Worm (Caenorhabditis elegans) whole organism, late embryonic: ENCODE results near the gene col-41.

Source experiments
- C38D4.7 ChIP-seq: fragments of 200-800 bp; sonication (Bioruptor generic); optimal IDR thresholded peaks from 2 replicates; lab custom pipeline; 2018; ENCODE audit warnings: mild to moderate bottlenecking, missing genetic modification characterization, moderate library complexity, missing compliant biosample characterization
- K09A11.1 ChIP-seq: sonication (generic microtip); optimal IDR thresholded peaks from 2 replicates; lab custom pipeline; 2017; ENCODE audit warnings: antibody characterized with exemption, mild to moderate bottlenecking, missing genetic modification characterization, missing compliant biosample characterization; ENCODE audit not compliant: insufficient read depth
- Y22D7AL.16 ChIP-seq: sonication (generic microtip); optimal IDR thresholded peaks from 2 replicates; lab custom pipeline; 2016; ENCODE audit warnings: missing genetic modification characterization, missing compliant biosample characterization
- ama-1 ChIP-seq: fragments of 150-350 bp; optimal IDR thresholded peaks from 2 replicates; lab custom pipeline; 2014
- ceh-18 ChIP-seq: sonication (generic microtip); optimal IDR thresholded peaks from 2 replicates; lab custom pipeline; 2016; ENCODE audit warnings: missing genetic modification characterization, missing compliant biosample characterization
- ceh-19 ChIP-seq: fragments of 200-800 bp; sonication (Bioruptor generic); optimal IDR thresholded peaks from 2 replicates; lab custom pipeline; 2018; ENCODE audit warnings: mild to moderate bottlenecking, missing genetic modification characterization, missing compliant biosample characterization
- ceh-2 ChIP-seq: sonication (generic microtip); optimal IDR thresholded peaks from 2 replicates; lab custom pipeline; 2016; ENCODE audit warnings: missing genotype, missing genetic modification characterization, missing compliant biosample characterization
- ceh-31 ChIP-seq: sonication (generic microtip); optimal IDR thresholded peaks from 2 replicates; lab custom pipeline; 2016; ENCODE audit warnings: missing genetic modification characterization, missing compliant biosample characterization
- ceh-45 ChIP-seq: fragments of 200-800 bp; sonication (Bioruptor generic); IDR thresholded peaks from 2 replicates; pipeline ENCODE4 v1.3.6; 2022; ENCODE audit warnings: missing genetic modification reagents, missing genetic modification characterization, missing compliant biosample characterization
- ceh-6 ChIP-seq: fragments of 200-800 bp; sonication (Bioruptor generic); optimal IDR thresholded peaks from 2 replicates; lab custom pipeline; 2018; ENCODE audit warnings: mild to moderate bottlenecking, missing genetic modification characterization, missing compliant biosample characterization
- dve-1 ChIP-seq: sonication (generic microtip); optimal IDR thresholded peaks from 2 replicates; lab custom pipeline; 2017; ENCODE audit warnings: antibody characterized with exemption, mild to moderate bottlenecking, missing genetic modification characterization, missing compliant biosample characterization
- elt-2 ChIP-seq: sonication (generic microtip); optimal IDR thresholded peaks from 2 replicates; lab custom pipeline; 2016; ENCODE audit warnings: missing genetic modification reagents, missing genetic modification characterization, missing compliant biosample characterization
- fkh-6 ChIP-seq: sonication (generic microtip); optimal IDR thresholded peaks from 2 replicates; lab custom pipeline; 2016; ENCODE audit warnings: missing genetic modification characterization, missing compliant biosample characterization
- gmeb-2 ChIP-seq: sonication (generic microtip); optimal IDR thresholded peaks from 2 replicates; lab custom pipeline; 2016; ENCODE audit warnings: missing genetic modification characterization, inconsistent platforms, missing compliant biosample characterization
- hlh-15 ChIP-seq: sonication (generic microtip); optimal IDR thresholded peaks from 2 replicates; lab custom pipeline; 2016; ENCODE audit warnings: missing genetic modification characterization, missing compliant biosample characterization
- lin-11 ChIP-seq: fragments of 200-800 bp; sonication (Bioruptor generic); optimal IDR thresholded peaks from 2 replicates; lab custom pipeline; 2018; ENCODE audit warnings: mild to moderate bottlenecking, missing genetic modification characterization, missing compliant biosample characterization
- nfya-1 ChIP-seq: sonication (generic microtip); optimal IDR thresholded peaks from 2 replicates; lab custom pipeline; 2017; ENCODE audit warnings: missing genetic modification characterization, mild to moderate bottlenecking, missing compliant biosample characterization, antibody characterized with exemption, moderate library complexity
- nhr-232 ChIP-seq: sonication (generic microtip); optimal IDR thresholded peaks from 2 replicates; lab custom pipeline; 2016; ENCODE audit warnings: missing genetic modification characterization, missing compliant biosample characterization
- odd-2 ChIP-seq: sonication (generic microtip); optimal IDR thresholded peaks from 2 replicates; lab custom pipeline; 2017; ENCODE audit warnings: antibody characterized with exemption, mild to moderate bottlenecking, missing genetic modification characterization, missing compliant biosample characterization
- pha-2 ChIP-seq: sonication (generic microtip); optimal IDR thresholded peaks from 2 replicates; lab custom pipeline; 2017; ENCODE audit warnings: mild to moderate bottlenecking, missing genetic modification characterization, missing compliant biosample characterization
- pha-4 ChIP-seq: fragments of 150-350 bp; optimal IDR thresholded peaks from 2 replicates; lab custom pipeline; 2018; ENCODE audit warnings: missing biosample characterization, missing genetic modification reagents, missing genetic modification characterization
- pqm-1 ChIP-seq: sonication (generic microtip); optimal IDR thresholded peaks from 2 replicates; lab custom pipeline; 2016; ENCODE audit warnings: missing genetic modification characterization, missing compliant biosample characterization
- sdc-2 ChIP-seq: sonication (generic microtip); optimal IDR thresholded peaks from 2 replicates; lab custom pipeline; 2016; ENCODE audit warnings: missing genotype, missing genetic modification characterization, missing compliant biosample characterization
- syd-9 ChIP-seq: sonication (generic microtip); optimal IDR thresholded peaks from 2 replicates; lab custom pipeline; 2016; ENCODE audit warnings: mild to moderate bottlenecking, missing genetic modification characterization, moderate library complexity, missing compliant biosample characterization
- tbx-7 ChIP-seq: sonication (generic microtip); optimal IDR thresholded peaks from 2 replicates; lab custom pipeline; 2016; ENCODE audit warnings: missing genotype, missing genetic modification characterization, missing compliant biosample characterization
- unc-3 ChIP-seq, 2 experiments: fragments of 200-800 bp in 1 of 2; sonication (Bioruptor generic) in 1 of 2; sonication (generic microtip) in 1 of 2; conservative IDR thresholded peaks in 1 of 2; optimal IDR thresholded peaks in 1 of 2; 2 replicates each; pipeline versions ENCODE4 v1.3.6 to Lab custom; 2016 to 2022; ENCODE audit warnings: missing compliant biosample characterization in 2 of 2, missing genetic modification characterization in 2 of 2, missing genetic modification reagents in 1 of 2
- unc-42 ChIP-seq: sonication (generic microtip); optimal IDR thresholded peaks from 2 replicates; lab custom pipeline; 2016; ENCODE audit warnings: missing genotype, missing genetic modification characterization, missing compliant biosample characterization
- unc-55 ChIP-seq: sonication (generic microtip); optimal IDR thresholded peaks from 2 replicates; lab custom pipeline; 2017; ENCODE audit warnings: missing biosample characterization, missing genetic modification reagents, missing genetic modification characterization
- unc-86 ChIP-seq: sonication (generic microtip); optimal IDR thresholded peaks from 2 replicates; lab custom pipeline; 2016; ENCODE audit warnings: missing genetic modification characterization, missing compliant biosample characterization
- ztf-16 ChIP-seq: sonication (generic microtip); optimal IDR thresholded peaks from 2 replicates; lab custom pipeline; 2017; ENCODE audit warnings: missing genetic modification characterization, missing compliant biosample characterization

col-41 gene

DNA sequence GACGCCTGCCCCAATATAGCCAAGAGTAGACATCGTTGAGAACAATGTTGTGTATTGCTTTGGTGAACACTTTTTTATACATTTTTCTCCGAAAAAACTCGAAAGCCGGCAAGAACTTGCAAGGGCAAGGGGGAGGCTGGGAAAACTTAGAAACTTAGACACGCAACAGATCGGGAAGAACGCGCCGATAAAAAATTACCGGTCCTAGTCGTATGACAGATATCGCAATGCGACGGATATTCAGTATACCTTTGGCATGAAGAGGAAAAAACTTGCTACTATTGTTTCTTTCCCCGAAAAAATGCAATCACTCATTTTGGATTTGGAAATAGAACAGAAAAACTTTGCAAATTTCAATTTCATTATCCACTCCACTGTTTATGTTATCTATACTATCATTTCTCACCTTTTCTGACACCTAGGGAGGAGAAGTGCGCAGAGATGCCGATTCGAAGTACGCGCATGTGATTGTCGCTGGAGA is at the start of gene col-41:
col-41 (minus strand) TSS at position 51 of the 481 bp plus-strand sequence.
- TF ChIP-seq odd-2 (no peak), gmeb-2 (tag; lab: Kevin White, UChicago) (no peak), Y22D7AL.16 (no peak), ceh-2 (no peak), dve-1 (tag; lab: Kevin White, UChicago) (no peak), syd-9 (tag; lab: Kevin White, UChicago) (no peak), unc-3 (GFP tag; conservative IDR thresholded peaks at IDR 0.05; lab: Robert Waterston, UW) (no peak), unc-3 (tag; optimal IDR thresholded peaks at IDR 0.05; lab: Kevin White, UChicago) (no peak), nfya-1 (tag; lab: Kevin White, UChicago) (no peak), fkh-6 (tag; lab: Kevin White, UChicago) (no peak), ceh-31 (no peak), ceh-6 (GFP tag; lab: Kevin White, UChicago) (no peak)

DNA sequence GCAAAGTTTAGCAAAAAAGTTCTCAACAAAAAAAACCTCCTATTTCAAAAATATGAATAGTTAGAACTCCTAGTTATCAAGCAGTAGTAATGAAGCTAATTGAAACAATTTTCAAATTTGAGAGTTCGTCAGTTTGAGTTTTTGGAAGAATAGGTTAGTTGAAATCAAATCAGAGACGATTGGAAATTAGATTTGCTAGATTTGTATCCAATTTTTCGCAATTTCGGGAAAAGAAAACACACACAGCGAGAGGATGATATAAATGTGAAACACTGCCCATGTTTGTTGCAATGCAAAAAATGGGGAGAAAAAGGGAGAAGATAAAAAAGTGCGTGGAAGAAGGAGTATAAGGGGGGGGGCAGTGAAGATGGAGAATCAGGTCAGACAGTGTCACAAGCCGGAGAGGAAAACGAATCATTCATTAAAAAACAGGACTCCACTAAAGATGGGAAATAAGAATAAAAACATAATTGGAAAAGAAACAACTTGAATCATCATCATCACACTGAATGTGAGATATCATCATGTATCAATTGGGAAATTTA is 49.0 kb upstream of the col-41 start:
- peak; percentile 84 for TF ChIP-seq unc-42 (tag; lab: Kevin White, UChicago)
- no peak for TF ChIP-seq dve-1 (tag; lab: Kevin White, UChicago)

DNA sequence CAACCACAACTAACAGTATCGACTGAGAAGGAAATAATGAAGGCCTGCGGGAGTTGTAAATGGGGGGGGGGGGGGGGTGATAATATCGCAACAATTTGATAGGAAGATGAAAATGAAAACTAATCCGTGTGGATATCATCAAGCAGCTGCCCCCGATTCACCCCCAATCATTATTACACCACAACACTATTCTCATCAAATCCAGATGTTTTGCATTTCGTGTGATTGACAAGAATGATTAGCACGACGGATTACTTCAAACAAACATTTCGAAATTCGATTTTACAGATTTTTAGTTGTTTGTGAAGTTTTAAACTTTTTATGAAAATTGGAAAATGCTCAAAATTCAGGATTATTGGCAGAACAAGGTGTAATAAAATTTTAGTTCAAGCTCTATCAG is 47.8 kb upstream of the col-41 start:
- TF ChIP-seq unc-55 (GFP tag; lab: Kevin White, UChicago), result peak; percentile 87
- TF ChIP-seq unc-3 (GFP tag; conservative IDR thresholded peaks at IDR 0.05; lab: Robert Waterston, UW), result no peak
- no peak for TF ChIP-seq unc-3 (tag; optimal IDR thresholded peaks at IDR 0.05; lab: Kevin White, UChicago)

DNA sequence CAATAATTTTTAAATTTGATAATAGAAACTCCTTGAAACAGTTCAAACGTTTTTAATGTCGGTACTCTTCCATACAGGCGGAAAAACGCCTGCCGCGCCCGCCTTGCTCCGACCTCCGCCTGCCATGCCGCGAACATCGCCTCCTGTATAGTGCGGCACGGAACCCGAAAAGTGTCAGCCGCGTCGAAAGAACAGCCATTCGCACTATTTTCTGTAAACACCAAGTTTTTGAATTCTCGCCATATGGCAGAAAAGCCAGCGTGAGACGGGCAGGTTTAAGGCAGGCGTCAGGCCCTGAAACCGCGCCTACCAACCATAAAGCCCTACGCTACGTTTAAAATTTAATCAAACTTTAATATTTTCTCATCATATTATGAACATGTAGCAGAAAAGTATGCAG is 46.5 kb upstream of the col-41 start:
- TF ChIP-seq unc-86 (tag; lab: Kevin White, UChicago), result no peak
- TF ChIP-seq, all 69 proteins: peak for 0

DNA sequence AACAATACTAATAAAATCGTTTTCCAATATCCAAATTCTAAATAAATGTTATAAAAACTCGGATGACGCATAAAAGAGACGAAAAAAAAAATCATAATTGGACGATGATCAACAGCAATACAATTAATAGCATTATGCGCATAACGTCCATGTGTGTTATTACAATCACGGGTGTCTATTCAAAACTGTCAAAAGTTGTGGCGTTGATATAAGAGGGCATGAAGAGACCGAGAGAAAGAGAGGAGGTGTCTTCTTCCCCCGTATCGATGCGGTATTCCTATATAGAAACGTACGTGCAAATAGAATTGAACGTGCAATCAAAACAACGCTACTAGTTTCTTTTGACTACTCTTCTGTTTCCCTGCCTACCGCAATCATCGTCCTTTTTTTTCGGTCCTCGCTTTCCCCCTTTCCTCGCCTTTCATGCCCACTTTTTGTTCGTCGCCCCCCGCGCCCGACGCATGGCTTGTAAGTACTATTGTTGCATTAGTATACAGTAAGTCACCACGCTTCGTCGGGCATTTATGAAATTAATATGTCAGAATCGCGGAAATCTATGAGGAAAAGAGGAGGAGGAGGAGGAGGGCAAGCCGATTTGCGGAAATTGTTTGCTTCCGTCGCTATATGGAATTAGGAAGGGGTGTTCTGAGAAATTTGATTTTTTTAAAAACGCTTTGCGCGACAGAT is 45.7 kb upstream of the col-41 start:
- TF ChIP-seq syd-9 (tag; lab: Kevin White, UChicago), result no peak
- TF ChIP-seq sdc-2 (tag; lab: Kevin White, UChicago), result peak; percentile 63
- peak; percentile 8 for TF ChIP-seq ceh-31
- TF ChIP-seq, all 69 proteins: peak for 2

DNA sequence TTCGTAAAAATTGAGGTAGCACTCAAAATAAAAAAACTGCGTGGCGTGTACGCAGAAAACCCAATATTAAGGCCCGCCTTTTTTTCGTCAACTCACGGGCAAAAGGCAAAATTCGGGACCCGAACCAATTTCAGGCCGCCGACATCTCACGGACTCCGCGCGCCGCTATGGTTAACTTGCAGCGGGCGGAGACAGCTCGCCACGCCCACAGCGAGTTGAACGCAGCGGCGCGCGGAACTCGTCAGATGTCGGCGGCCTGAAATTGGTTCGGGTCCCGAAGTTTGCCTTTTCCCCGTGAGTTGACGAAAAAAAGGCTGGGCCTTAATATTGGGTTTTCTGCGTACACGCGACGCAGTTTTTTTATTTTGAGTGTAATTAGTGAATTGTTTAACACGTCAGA is 44.8 kb upstream of the col-41 start:
- TF ChIP-seq gmeb-2 (tag; lab: Kevin White, UChicago) (no peak), K09A11.1 (tag; lab: Kevin White, UChicago) (no peak), pha-4 (tag; lab: Kevin White, UChicago) (no peak), ztf-16 (no peak), unc-3 (GFP tag; conservative IDR thresholded peaks at IDR 0.05; lab: Robert Waterston, UW) (no peak), unc-3 (tag; optimal IDR thresholded peaks at IDR 0.05; lab: Kevin White, UChicago) (no peak), hlh-15 (tag; lab: Kevin White, UChicago) (no peak), ceh-6 (GFP tag; lab: Kevin White, UChicago) (no peak), ama-1 (no peak), C38D4.7 (GFP tag; lab: Kevin White, UChicago) (no peak)

DNA sequence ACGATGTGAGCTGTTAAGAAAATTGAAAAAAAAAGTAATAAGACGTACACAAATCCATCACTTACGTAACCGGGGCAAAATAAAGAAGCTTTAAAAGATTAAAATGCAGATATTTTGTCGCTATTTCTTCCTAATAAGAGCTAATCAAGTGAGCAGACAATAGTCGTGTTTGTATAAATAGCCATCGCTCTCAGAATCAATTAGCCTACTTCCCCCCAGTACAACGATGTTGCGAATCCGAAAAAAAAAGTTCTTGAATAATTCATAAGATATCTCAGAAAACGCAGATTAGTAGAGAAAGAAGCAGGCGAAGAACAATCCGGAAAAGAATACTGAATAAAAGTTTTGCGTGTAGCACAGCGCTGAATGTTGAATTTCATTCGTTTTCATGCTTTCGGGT is 39.0 kb upstream of the col-41 start:
- no peak for TF ChIP-seq elt-2
- TF ChIP-seq, all 69 proteins: peak for 0

DNA sequence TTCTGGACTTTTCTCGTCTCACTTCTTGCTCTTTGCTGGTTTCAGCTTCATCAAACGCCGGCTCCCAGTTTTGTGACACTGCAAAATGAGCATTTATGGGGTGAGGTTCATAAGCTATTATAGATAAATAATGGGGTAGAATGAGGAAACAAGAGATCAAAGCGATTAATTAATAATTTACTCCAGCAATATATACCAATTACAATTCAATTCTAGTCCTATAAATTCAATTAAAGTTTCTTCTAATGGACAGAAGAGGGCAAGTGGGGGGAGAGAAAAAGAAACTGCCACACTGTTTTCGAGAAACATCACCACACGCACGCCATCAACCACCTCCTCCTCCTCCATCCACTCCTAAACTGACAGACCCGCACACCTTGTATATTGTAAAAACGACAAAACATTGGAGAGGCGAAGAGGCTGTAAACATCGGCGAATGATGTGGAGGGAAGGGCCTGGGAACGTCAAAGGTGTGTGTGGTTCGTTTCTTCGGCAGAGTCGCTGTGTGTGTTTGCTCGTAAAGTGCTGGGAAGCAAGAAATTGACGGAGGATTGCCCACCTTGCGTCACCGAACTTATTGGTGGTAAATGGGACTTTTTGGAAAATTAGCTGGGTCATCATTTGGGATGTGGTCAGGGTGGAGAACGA is 37.0 kb upstream of the col-41 start, which contains the start of the genes H03A11.13 and famk-1:
H03A11.13 (minus strand) TSS at position 51 of the 648 bp plus-strand sequence.
famk-1 (minus strand) TSS at position 78 of the 648 bp plus-strand sequence.
- TF ChIP-seq ceh-19 (GFP tag; lab: Kevin White, UChicago) (no peak), tbx-7 (tag; lab: Kevin White, UChicago) (no peak), ceh-45 (no peak; the same call in 1 of the 2 replicates), ceh-31 (no peak), lin-11 (tag; lab: Kevin White, UChicago) (no peak), pqm-1 (tag; lab: Kevin White, UChicago) (no peak), pha-2 (tag; lab: Kevin White, UChicago) (no peak), ceh-18 (no peak), nhr-232 (tag; lab: Kevin White, UChicago) (no peak)
